Worm (Caenorhabditis elegans) whole organism, early embryonic: ENCODE measurements around the gene D1086.18.

ENCODE experiments used
- B0310.2 ChIP-seq: sonication (generic microtip); optimal IDR thresholded peaks from 2 replicates; lab custom pipeline; 2016; ENCODE audit warnings: mild to moderate bottlenecking, missing genetic modification characterization, missing compliant biosample characterization
- F13C5.2 ChIP-seq: sonication (generic microtip); optimal IDR thresholded peaks from 2 replicates; lab custom pipeline; 2017; ENCODE audit warnings: mild to moderate bottlenecking, missing genetic modification characterization, inconsistent platforms, missing compliant biosample characterization
- aly-1 ChIP-seq: sonication (generic microtip); optimal IDR thresholded peaks from 2 replicates; lab custom pipeline; 2016; ENCODE audit warnings: missing genetic modification characterization, missing compliant biosample characterization
- ama-1 ChIP-seq: fragments of 150-350 bp; optimal IDR thresholded peaks from 2 replicates; lab custom pipeline; 2014
- ceh-13 ChIP-seq: fragments of 200-800 bp; sonication (Bioruptor generic); optimal IDR thresholded peaks from 2 replicates; lab custom pipeline; 2018; ENCODE audit warnings: mild to moderate bottlenecking, missing genetic modification characterization, missing compliant biosample characterization
- ceh-36 ChIP-seq: sonication (generic microtip); optimal IDR thresholded peaks from 2 replicates; lab custom pipeline; 2016; ENCODE audit warnings: missing genetic modification characterization, inconsistent platforms, missing compliant biosample characterization
- ets-7 ChIP-seq: sonication (generic microtip); optimal IDR thresholded peaks from 2 replicates; lab custom pipeline; 2016; ENCODE audit warnings: missing genotype, missing genetic modification characterization, missing compliant biosample characterization
- flt-1 ChIP-seq: fragments of 200-800 bp; sonication (Bioruptor generic); IDR thresholded peaks from 2 replicates; pipeline ENCODE4 v1.3.6; 2022; ENCODE audit warnings: missing genetic modification characterization, missing compliant biosample characterization
- hmbx-1 ChIP-seq: sonication (generic microtip); optimal IDR thresholded peaks from 2 replicates; lab custom pipeline; 2016; ENCODE audit warnings: mild to moderate bottlenecking, missing genetic modification characterization, missing compliant biosample characterization
- hmg-4 ChIP-seq: fragments of 200-800 bp; sonication (Bioruptor generic); optimal IDR thresholded peaks from 2 replicates; lab custom pipeline; 2018; ENCODE audit warnings: mild to moderate bottlenecking, missing genetic modification characterization, missing compliant biosample characterization
- hnd-1 ChIP-seq: sonication (generic microtip); optimal IDR thresholded peaks from 2 replicates; lab custom pipeline; 2016; ENCODE audit warnings: missing genetic modification characterization, missing compliant biosample characterization
- pes-1 ChIP-seq: fragments of 200-800 bp; sonication (Bioruptor generic); IDR thresholded peaks from 2 replicates; pipeline ENCODE4 v1.3.6; 2022; ENCODE audit warnings: missing genetic modification reagents, missing genetic modification characterization, missing compliant biosample characterization
- scrt-1 ChIP-seq: fragments of 200-800 bp; sonication (Bioruptor generic); IDR thresholded peaks from 2 replicates; pipeline ENCODE4 v1.3.6; 2022; ENCODE audit warnings: missing genetic modification characterization, missing compliant biosample characterization
- sea-1 ChIP-seq: fragments of 200-800 bp; sonication (Bioruptor generic); conservative IDR thresholded peaks from 2 replicates; pipeline ENCODE4 v1.3.6; 2022; ENCODE audit warnings: missing genetic modification characterization, missing compliant biosample characterization
- tbx-11 ChIP-seq: fragments of 200-800 bp; sonication (Bioruptor generic); IDR thresholded peaks from 2 replicates; pipeline ENCODE4 v1.3.6; 2022; ENCODE audit warnings: missing genetic modification characterization, missing compliant biosample characterization
- tbx-37 ChIP-seq: fragments of 200-800 bp; sonication (Bioruptor generic); conservative IDR thresholded peaks from 2 replicates; pipeline ENCODE4 v1.3.6; 2022; ENCODE audit warnings: missing genetic modification reagents, missing genetic modification characterization, missing compliant biosample characterization
- tra-4 ChIP-seq: sonication (generic microtip); optimal IDR thresholded peaks from 2 replicates; lab custom pipeline; 2017; ENCODE audit warnings: missing genetic modification characterization, missing compliant biosample characterization

Gene D1086.18

ce11 chrV:14069899-14070298, 15.8 kb upstream of the D1086.18 start:
- TF ChIP-seq flt-1 (GFP tag; lab: Robert Waterston, UW): no peak
- TF ChIP-seq ama-1 (lab: Kevin White, UChicago): no peak
- no peak for TF ChIP-seq ets-7 (tag; lab: Kevin White, UChicago)

DNA sequence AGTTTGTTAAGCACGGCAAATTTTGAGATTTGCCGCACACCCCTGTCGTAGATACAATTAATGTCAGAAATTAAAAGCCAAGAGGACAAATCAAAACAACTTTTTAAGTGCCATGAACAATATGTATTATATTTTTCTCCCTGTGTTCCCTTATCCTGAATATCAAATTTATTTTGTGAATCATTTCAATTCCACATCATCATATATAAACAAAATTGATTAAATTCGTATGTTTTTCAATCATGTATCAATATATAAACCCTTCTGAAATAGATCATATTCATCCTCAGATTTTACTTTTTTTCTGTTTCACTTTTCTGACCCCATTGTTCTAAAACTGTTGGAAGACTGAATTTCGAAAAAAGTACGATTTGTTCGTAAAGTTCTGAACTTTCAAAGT, 11.5 kb upstream of the D1086.18 start, which contains the start of gene D1086.11:
TSS of gene D1086.11 (plus strand) at position 301 of the 400 bp plus-strand sequence.
- TF ChIP-seq B0310.2 (tag; lab: Kevin White, UChicago): no peak
- TF ChIP-seq ceh-13 (GFP tag; lab: Kevin White, UChicago): no peak
- TF ChIP-seq pes-1 (GFP tag; lab: Robert Waterston, UW): no peak
- no peak for TF ChIP-seq tbx-11
- no peak for TF ChIP-seq flt-1 (GFP tag; lab: Robert Waterston, UW)
- no peak for TF ChIP-seq ets-7 (tag; lab: Kevin White, UChicago)
- TF ChIP-seq F13C5.2: no peak
- TF ChIP-seq ama-1 (lab: Kevin White, UChicago): no peak
- TF ChIP-seq tbx-37 (GFP tag; lab: Robert Waterston, UW): no peak
- no peak for TF ChIP-seq scrt-1 (GFP tag; lab: Robert Waterston, UW)
- TF ChIP-seq hmbx-1: no peak

ce11 chrV:14079501-14079900, 6.2 kb upstream of the D1086.18 start, which contains the start of gene D1086.6:
D1086.6 (plus strand) TSS chrV:14079801.
- TF ChIP-seq flt-1 (GFP tag; lab: Robert Waterston, UW) (no peak), tra-4 (tag; lab: Kevin White, UChicago) (no peak), ets-7 (tag; lab: Kevin White, UChicago) (no peak), B0310.2 (tag; lab: Kevin White, UChicago) (no peak), hmg-4 (GFP tag; lab: Kevin White, UChicago) (no peak), aly-1 (tag; lab: Kevin White, UChicago) (no peak), F13C5.2 (no peak), tbx-11 (no peak), ama-1 (lab: Kevin White, UChicago) (no peak), pes-1 (GFP tag; lab: Robert Waterston, UW) (no peak), sea-1 (no peak), scrt-1 (GFP tag; lab: Robert Waterston, UW) (no peak), hmbx-1 (no peak)

- TF ChIP-seq flt-1 (GFP tag; lab: Robert Waterston, UW): no peak
- TF ChIP-seq hnd-1 (tag; lab: Kevin White, UChicago): no peak
- TF ChIP-seq hmg-4 (GFP tag; lab: Kevin White, UChicago): no peak
- TF ChIP-seq tbx-11: no peak
Observed at ce11 chrV:14082453-14082852, 3.2 kb upstream of the D1086.18 start, which contains the start of gene D1086.10. D1086.10 (plus strand) TSS chrV:14082753.

- no peak for TF ChIP-seq tbx-11
- TF ChIP-seq flt-1 (GFP tag; lab: Robert Waterston, UW): no peak
- no peak for TF ChIP-seq scrt-1 (GFP tag; lab: Robert Waterston, UW)
- no peak for TF ChIP-seq ets-7 (tag; lab: Kevin White, UChicago)
- TF ChIP-seq tra-4 (tag; lab: Kevin White, UChicago): no peak
- TF ChIP-seq B0310.2 (tag; lab: Kevin White, UChicago): no peak
- TF ChIP-seq sea-1: no peak
- TF ChIP-seq pes-1 (GFP tag; lab: Robert Waterston, UW): no peak
- TF ChIP-seq ceh-36 (tag; lab: Kevin White, UChicago): no peak
- no peak for TF ChIP-seq hmg-4 (GFP tag; lab: Kevin White, UChicago)
- no peak for TF ChIP-seq hmbx-1
- no peak for TF ChIP-seq tbx-37 (GFP tag; lab: Robert Waterston, UW)
Observed at ce11 chrV:14083970-14084369, 1.7 kb upstream of the D1086.18 start, which contains the start of gene D1086.7. D1086.7 (plus strand) TSS chrV:14084270.

ce11 chrV:14088051-14088450, 2.4 kb downstream of the D1086.18 start, which contains the start of gene D1086.19:
D1086.19 (plus strand) TSS chrV:14088351.
- TF ChIP-seq ceh-13 (GFP tag; lab: Kevin White, UChicago) (no peak), ama-1 (lab: Kevin White, UChicago) (no peak), tbx-37 (GFP tag; lab: Robert Waterston, UW) (no peak), sea-1 (no peak), ets-7 (tag; lab: Kevin White, UChicago) (no peak), tbx-11 (no peak), pes-1 (GFP tag; lab: Robert Waterston, UW) (no peak), B0310.2 (tag; lab: Kevin White, UChicago) (no peak), hnd-1 (tag; lab: Kevin White, UChicago) (no peak), ceh-36 (tag; lab: Kevin White, UChicago) (no peak), scrt-1 (GFP tag; lab: Robert Waterston, UW) (no peak), tra-4 (tag; lab: Kevin White, UChicago) (no peak), hmbx-1 (no peak), hmg-4 (GFP tag; lab: Kevin White, UChicago) (no peak), aly-1 (tag; lab: Kevin White, UChicago) (no peak)

DNA sequence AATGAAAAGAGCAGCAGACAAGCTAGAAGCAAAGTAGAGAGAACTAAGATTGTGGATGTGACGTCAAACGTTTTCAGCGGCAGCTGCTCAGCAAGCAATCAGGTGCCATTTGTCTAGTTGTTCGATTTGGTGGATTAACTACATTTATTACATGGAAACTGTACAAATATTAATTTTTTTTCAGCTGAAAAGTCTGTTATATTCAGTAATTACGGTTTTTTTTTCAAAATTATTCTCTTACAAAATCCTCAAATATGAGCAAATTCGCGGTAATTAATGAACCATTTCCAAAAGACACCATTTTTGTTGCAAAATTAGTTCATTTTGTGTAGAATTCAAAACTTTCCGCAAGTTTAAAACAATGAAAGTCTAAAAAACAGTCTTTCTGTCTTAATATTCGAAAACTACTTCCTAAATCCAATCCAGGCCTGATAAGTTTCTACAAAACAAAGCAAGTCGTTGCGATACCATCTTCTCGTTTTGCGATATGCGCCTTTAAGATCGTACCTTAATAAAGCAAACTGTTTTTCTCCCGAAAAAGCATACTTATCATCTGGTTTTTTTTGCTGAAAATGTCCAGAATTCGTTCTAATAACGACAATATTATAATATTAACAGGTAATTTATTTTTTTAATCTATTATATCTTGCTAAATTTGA, 4.7 kb downstream of the D1086.18 start, which contains the start of the genes D1086.5 and him-5:
TSS of gene D1086.5 (minus strand) at position 51 of the 659 bp plus-strand sequence.
TSS of gene him-5 (plus strand) at position 118 of the 659 bp plus-strand sequence.
- TF ChIP-seq scrt-1 (GFP tag; lab: Robert Waterston, UW) (no peak), tbx-11 (no peak), ceh-36 (tag; lab: Kevin White, UChicago) (no peak), ama-1 (lab: Kevin White, UChicago) (no peak), hmg-4 (GFP tag; lab: Kevin White, UChicago) (no peak)
